Fruit fly (Drosophila melanogaster) whole organism, wandering third instar larva: ENCODE measurements around the gene Lcp65Ab1.

Experiments used
- Myc ChIP-seq: fragments of >200 bp; optimal IDR thresholded peaks from 2 replicates; lab custom pipeline; 2017
- br ChIP-seq: fragments of 200-800 bp; sonication (Bioruptor generic); optimal IDR thresholded peaks from 2 replicates; lab custom pipeline; 2016; ENCODE audit warnings: missing biosample characterization, missing genetic modification characterization

DNA sequence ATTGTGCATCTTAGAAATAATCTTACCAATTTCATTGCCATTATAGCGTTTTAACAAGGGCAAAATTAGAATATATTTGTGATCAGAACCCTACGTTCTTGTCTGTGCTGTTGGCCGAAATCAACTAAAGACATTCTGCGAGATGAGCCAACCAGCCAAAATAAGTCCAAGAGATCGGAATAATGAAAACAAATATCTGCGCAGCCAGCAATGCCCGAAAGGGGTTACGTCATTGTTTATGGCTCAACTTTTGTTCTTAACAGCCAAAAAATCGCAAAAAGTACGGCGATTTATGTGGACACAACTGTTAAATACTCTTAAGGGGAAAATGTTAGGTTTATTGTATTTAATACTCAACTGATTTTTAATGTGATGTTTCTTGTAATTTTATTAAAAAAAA, 9.2 kb downstream of the Lcp65Ab1 start, which contains the start of gene Cpr65Ay:
- TF ChIP-seq Myc, result no peak
- no peak for TF ChIP-seq br
